Worm (Caenorhabditis elegans): ENCODE results near the gene C05D12.3.
A peak's percentile ranks its signal among the peaks of the same experiment; 100 is the strongest.

Gene C05D12.3

ce11 chrII:11467541-11467940 is 42.5 kb downstream of the C05D12.3 start, which contains the start of gene klp-17:
klp-17 (minus strand) TSS chrII:11467641.
- TF ChIP-seq ceh-43 (GFP tag; optimal IDR thresholded peaks at IDR 0.05) (no peak), lin-13 (tag; optimal IDR thresholded peaks at IDR 0.05) (no peak), drap-1 (GFP tag; optimal IDR thresholded peaks at IDR 0.05) (no peak), mep-1 (tag; optimal IDR thresholded peaks at IDR 0.05) (no peak)

ce11 chrII:11469574-11470108 is 44.6 kb downstream of the C05D12.3 start, which contains the start of gene cisd-1:
cisd-1 (minus strand) TSS chrII:11469624.
- TF ChIP-seq flh-1 (GFP tag; optimal IDR thresholded peaks at IDR 0.05), result no peak

- no peak for TF ChIP-seq mls-2 (tag; optimal IDR thresholded peaks at IDR 0.05)
- no peak for TF ChIP-seq pha-4 (tag; optimal IDR thresholded peaks at IDR 0.05)
- no peak for TF ChIP-seq lin-32 (GFP tag; optimal IDR thresholded peaks at IDR 0.05)
- TF ChIP-seq ceh-83 (GFP tag; optimal IDR thresholded peaks at IDR 0.05), result no peak
- no peak for TF ChIP-seq mep-1 (tag; optimal IDR thresholded peaks at IDR 0.05)
- TF ChIP-seq ces-1 (GFP tag; optimal IDR thresholded peaks at IDR 0.05), result no peak
- TF ChIP-seq hlh-1 (tag; optimal IDR thresholded peaks at IDR 0.05), result no peak
- no peak for TF ChIP-seq unc-62 (GFP tag; optimal IDR thresholded peaks at IDR 0.05)
- no peak for TF ChIP-seq unc-120 (tag; optimal IDR thresholded peaks at IDR 0.05; ENCODE audit: poor library complexity, severe bottlenecking)
- no peak for TF ChIP-seq sem-2 (GFP tag; optimal IDR thresholded peaks at IDR 0.05)
- no peak for TF ChIP-seq nhr-28 (tag; optimal IDR thresholded peaks at IDR 0.05)
- TF ChIP-seq elt-3 (tag; optimal IDR thresholded peaks at IDR 0.05), result no peak
- TF ChIP-seq nhr-2 (tag; optimal IDR thresholded peaks at IDR 0.05), result no peak
Measured at ce11 chrII:11471916-11472315, 46.9 kb downstream of the C05D12.3 start, which contains the start of gene mfn-1. mfn-1 (minus strand) TSS chrII:11472016.

ce11 chrII:11472542-11472941 is 47.5 kb downstream of the C05D12.3 start:
- TF ChIP-seq nhr-2 (tag; optimal IDR thresholded peaks at IDR 0.05), result no peak
- TF ChIP-seq nhr-12 (tag; optimal IDR thresholded peaks at IDR 0.05), result no peak
- TF ChIP-seq drap-1 (GFP tag; optimal IDR thresholded peaks at IDR 0.05), result no peak
- no peak for TF ChIP-seq ztf-11 (tag; optimal IDR thresholded peaks at IDR 0.05)
- peak; percentile 7 for TF ChIP-seq elt-3 (tag; optimal IDR thresholded peaks at IDR 0.05)
- TF ChIP-seq hlh-1 (tag; optimal IDR thresholded peaks at IDR 0.05), result no peak
- TF ChIP-seq elt-1 (tag; optimal IDR thresholded peaks at IDR 0.05; ENCODE audit: borderline replicate concordance, insufficient read depth), result no peak
- no peak for TF ChIP-seq M03D4.4 (tag; optimal IDR thresholded peaks at IDR 0.05)
- no peak for TF ChIP-seq lsy-2 (tag; optimal IDR thresholded peaks at IDR 0.05)

ce11 chrII:11473525-11474181 is 48.6 kb downstream of the C05D12.3 start, which contains the start of the genes metl-1 and W02B12.11:
metl-1 (minus strand) TSS chrII:11473575.
W02B12.11 (plus strand) TSS chrII:11473861.
- no peak for TF ChIP-seq ceh-83 (GFP tag; optimal IDR thresholded peaks at IDR 0.05)
- TF ChIP-seq mep-1 (tag; optimal IDR thresholded peaks at IDR 0.05), result peak; percentile 89
- TF ChIP-seq ztf-11 (tag; optimal IDR thresholded peaks at IDR 0.05), result no peak
- peak; percentile 54 for TF ChIP-seq drap-1 (GFP tag; optimal IDR thresholded peaks at IDR 0.05)
- no peak for TF ChIP-seq unc-39 (tag; optimal IDR thresholded peaks at IDR 0.05)
- TF ChIP-seq lin-32 (GFP tag; optimal IDR thresholded peaks at IDR 0.05), result no peak
- TF ChIP-seq nhr-28 (tag; optimal IDR thresholded peaks at IDR 0.05), result no peak
- TF ChIP-seq zip-8 (tag; optimal IDR thresholded peaks at IDR 0.05), result no peak
- TF ChIP-seq ceh-43 (GFP tag; optimal IDR thresholded peaks at IDR 0.05), result peak; percentile 67
- peak; percentile 19 for TF ChIP-seq bed-3 (GFP tag; optimal IDR thresholded peaks at IDR 0.05)
- no peak for TF ChIP-seq ceh-39 (tag; optimal IDR thresholded peaks at IDR 0.05)
- peak; percentile 53 for TF ChIP-seq mls-2 (tag; optimal IDR thresholded peaks at IDR 0.05)
- TF ChIP-seq pha-4 (tag; optimal IDR thresholded peaks at IDR 0.05), result peak; percentile 69
- peak; percentile 5 for TF ChIP-seq nhr-237 (tag; optimal IDR thresholded peaks at IDR 0.05)
- peak; percentile 74 for TF ChIP-seq lsy-2 (tag; optimal IDR thresholded peaks at IDR 0.05)
- TF ChIP-seq flh-1 (GFP tag; optimal IDR thresholded peaks at IDR 0.05), result no peak
- no peak for TF ChIP-seq elt-1 (tag; optimal IDR thresholded peaks at IDR 0.05; ENCODE audit: borderline replicate concordance, insufficient read depth)
- no peak for TF ChIP-seq mab-5 (tag; optimal IDR thresholded peaks at IDR 0.05)
- no peak for TF ChIP-seq ham-2 (GFP tag; optimal IDR thresholded peaks at IDR 0.05)
- TF ChIP-seq blmp-1 (tag; optimal IDR thresholded peaks at IDR 0.05), result no peak
- TF ChIP-seq unc-120 (tag; optimal IDR thresholded peaks at IDR 0.05; ENCODE audit: poor library complexity, severe bottlenecking), result peak; percentile 34
- peak; percentile 81 for TF ChIP-seq sptf-1 (tag; optimal IDR thresholded peaks at IDR 0.05)
- TF ChIP-seq M03D4.4 (tag; optimal IDR thresholded peaks at IDR 0.05), result peak; percentile 70
- TF ChIP-seq unc-62 (GFP tag; optimal IDR thresholded peaks at IDR 0.05), result no peak
- TF ChIP-seq cnd-1 (tag; optimal IDR thresholded peaks at IDR 0.05), result peak; percentile 51
- TF ChIP-seq sem-2 (GFP tag; optimal IDR thresholded peaks at IDR 0.05), result no peak
- TF ChIP-seq lin-13 (tag; optimal IDR thresholded peaks at IDR 0.05), result peak; percentile 80
- no peak for TF ChIP-seq nhr-2 (tag; optimal IDR thresholded peaks at IDR 0.05)
- no peak for TF ChIP-seq snpc-4 (tag; optimal IDR thresholded peaks at IDR 0.05)
- TF ChIP-seq nhr-76 (tag; optimal IDR thresholded peaks at IDR 0.05), result no peak
- TF ChIP-seq ces-1 (GFP tag; optimal IDR thresholded peaks at IDR 0.05), result peak; percentile 82

Data from whole organism, mixed stage, embryonic.